Fruit fly (Drosophila melanogaster) whole organism, embryonic: ENCODE results near the gene CG11454.
A peak's percentile ranks its signal among the peaks of the same experiment; 100 is the strongest.

ENCODE experiments used
- C15 ChIP-seq: fragments of 200-800 bp; sonication (Bioruptor generic); IDR thresholded peaks from 3 replicates; pipeline ENCODE4 v1.3.6; 2022; ENCODE audit warnings: missing biosample characterization, missing genetic modification characterization
- CG10209 ChIP-seq: fragments of 200-800 bp; sonication (Bioruptor generic); optimal IDR thresholded peaks from 3 replicates; lab custom pipeline; 2017; ENCODE audit warnings: missing biosample characterization, mild to moderate bottlenecking, missing genetic modification characterization, missing genetic modification reagents
- CG11398 ChIP-seq: fragments of 200-800 bp; sonication (Bioruptor generic); optimal IDR thresholded peaks from 2 replicates; lab custom pipeline; 2016; ENCODE audit warnings: missing biosample characterization, missing genetic modification characterization
- CG11695 ChIP-seq: fragments of 200-800 bp; sonication (Bioruptor generic); IDR thresholded peaks from 3 replicates; pipeline ENCODE4 v1.3.6; 2022; ENCODE audit warnings: missing biosample characterization, missing genetic modification characterization
- CG13123 ChIP-seq: fragments of 200-800 bp; sonication (Bioruptor generic); optimal IDR thresholded peaks from 2 replicates; lab custom pipeline; 2016; ENCODE audit warnings: missing biosample characterization, missing genetic modification characterization
- CG14710 ChIP-seq: fragments of 200-800 bp; sonication (Bioruptor generic); optimal IDR thresholded peaks from 3 replicates; lab custom pipeline; 2019; ENCODE audit warnings: missing biosample characterization, mild to moderate bottlenecking, missing genetic modification characterization, moderate library complexity
- CG14860 ChIP-seq: fragments of 200-800 bp; sonication (Bioruptor generic); IDR thresholded peaks from 3 replicates; pipeline ENCODE4 v1.3.6; 2022; ENCODE audit warnings: missing biosample characterization, missing genetic modification characterization; ENCODE audit not compliant: partially characterized antibody
- CG17385 ChIP-seq: fragments of 200-800 bp; sonication (Bioruptor generic); optimal IDR thresholded peaks from 3 replicates; lab custom pipeline; 2018; ENCODE audit warnings: missing biosample characterization, mild to moderate bottlenecking, missing genetic modification characterization
- CG31365 ChIP-seq: fragments of 200-800 bp; sonication (Bioruptor generic); optimal IDR thresholded peaks from 2 replicates; lab custom pipeline; 2018; ENCODE audit warnings: missing biosample characterization, mild to moderate bottlenecking, missing genetic modification characterization
- CG32772 ChIP-seq: fragments of 200-800 bp; sonication (Bioruptor generic); IDR thresholded peaks from 2 replicates; pipeline ENCODE4 v1.3.6; 2022; ENCODE audit warnings: missing biosample characterization, missing genetic modification characterization
- CG3281 ChIP-seq: fragments of 200-800 bp; sonication (Bioruptor generic); optimal IDR thresholded peaks from 3 replicates; lab custom pipeline; 2017; ENCODE audit warnings: missing biosample characterization, mild to moderate bottlenecking, missing genetic modification characterization
- CG4282 ChIP-seq: fragments of 200-800 bp; sonication (Bioruptor generic); optimal IDR thresholded peaks from 2 replicates; lab custom pipeline; 2016; ENCODE audit warnings: missing biosample characterization, missing genetic modification characterization
- CG4617 ChIP-seq: fragments of 200-800 bp; sonication (Bioruptor generic); optimal IDR thresholded peaks from 3 replicates; lab custom pipeline; 2016; ENCODE audit warnings: missing biosample characterization, missing genetic modification characterization, borderline replicate concordance
- CG6791 ChIP-seq: fragments of 200-800 bp; sonication (Bioruptor generic); IDR thresholded peaks from 3 replicates; pipeline ENCODE4 v1.3.6; 2022; ENCODE audit warnings: missing biosample characterization, missing genetic modification characterization; ENCODE audit not compliant: partially characterized antibody
- CG8290 ChIP-seq, 3 experiments: fragments of 200-800 bp; sonication (Bioruptor generic); optimal IDR thresholded peaks; 2 replicates each; lab custom pipeline; 2016 to 2019; ENCODE audit warnings: missing biosample characterization in 3 of 3, missing genetic modification characterization in 3 of 3, mild to moderate bottlenecking in 2 of 3, moderate library complexity in 1 of 3
- CG9817 ChIP-seq: fragments of 200-800 bp; sonication (Bioruptor generic); optimal IDR thresholded peaks from 2 replicates; lab custom pipeline; 2018; ENCODE audit warnings: missing biosample characterization, mild to moderate bottlenecking, missing genetic modification characterization, moderate library complexity
- CTCF ChIP-seq: fragments of 200-800 bp; sonication (Bioruptor generic); optimal IDR thresholded peaks from 2 replicates; lab custom pipeline; 2017; ENCODE audit warnings: missing biosample characterization, mild to moderate bottlenecking, missing genetic modification characterization, moderate library complexity
- D19B ChIP-seq: fragments of 200-800 bp; sonication (Bioruptor generic); optimal IDR thresholded peaks from 2 replicates; lab custom pipeline; 2017; ENCODE audit warnings: missing biosample characterization, mild to moderate bottlenecking, missing genetic modification characterization
- Deaf1 ChIP-seq: fragments of 200-800 bp; optimal IDR thresholded peaks from 3 replicates; lab custom pipeline; 2019; ENCODE audit warnings: missing biosample characterization, mild to moderate bottlenecking, missing genetic modification characterization, moderate library complexity
- Ets65A ChIP-seq: fragments of 200-800 bp; sonication (Bioruptor generic); peaks from one replicate; lab custom pipeline; 2016; ENCODE audit warnings: missing biosample characterization, missing genetic modification characterization
- HLH4C ChIP-seq: fragments of 200-800 bp; sonication (Bioruptor generic); IDR thresholded peaks from 3 replicates; pipeline ENCODE4 v1.3.6; 2022; ENCODE audit warnings: missing biosample characterization, missing genetic modification characterization; ENCODE audit not compliant: partially characterized antibody
- Hey ChIP-seq: fragments of 200-800 bp; sonication (Bioruptor generic); optimal IDR thresholded peaks from 3 replicates; lab custom pipeline; 2018; ENCODE audit warnings: missing biosample characterization, mild to moderate bottlenecking, missing genetic modification characterization
- Hmx ChIP-seq: fragments of 200-800 bp; sonication (Bioruptor generic); optimal IDR thresholded peaks from 2 replicates; lab custom pipeline; 2016; ENCODE audit warnings: missing biosample characterization, missing genetic modification characterization
- NC2α ChIP-seq: fragments of 200-800 bp; sonication (Bioruptor generic); optimal IDR thresholded peaks from 2 replicates; lab custom pipeline; 2016; ENCODE audit warnings: missing biosample characterization, missing genetic modification characterization
- Ravus ChIP-seq: fragments of 200-800 bp; sonication (Bioruptor generic); IDR thresholded peaks from 2 replicates; pipeline ENCODE4 v1.3.6; 2022; ENCODE audit warnings: missing biosample characterization, missing genetic modification characterization
- Rx ChIP-seq: fragments of 200-800 bp; sonication (Bioruptor generic); IDR thresholded peaks from 2 replicates; pipeline ENCODE4 v1.3.6; 2022; ENCODE audit warnings: missing biosample characterization, missing genetic modification characterization
- TFAM ChIP-seq: fragments of 200-800 bp; sonication (Bioruptor generic); optimal IDR thresholded peaks from 2 replicates; lab custom pipeline; 2017; ENCODE audit warnings: missing biosample characterization, missing genetic modification characterization, inconsistent platforms
- Tbp ChIP-seq: fragments of >200 bp; optimal IDR thresholded peaks from 2 replicates; lab custom pipeline; 2018; ENCODE audit warnings: missing biosample characterization, missing genetic modification characterization
- Xbp1 ChIP-seq: fragments of 200-800 bp; sonication (Bioruptor generic); optimal IDR thresholded peaks from 3 replicates; lab custom pipeline; 2016; ENCODE audit warnings: missing biosample characterization, mild to moderate bottlenecking, missing genetic modification characterization
- al ChIP-seq: fragments of 200-800 bp; sonication (Bioruptor generic); IDR thresholded peaks from 2 replicates; pipeline ENCODE4 v1.3.6; 2022; ENCODE audit warnings: missing biosample characterization, missing genetic modification characterization
- cad ChIP-seq: fragments of >200 bp; optimal IDR thresholded peaks from 2 replicates; lab custom pipeline; 2017; ENCODE audit warnings: missing biosample characterization, missing genetic modification characterization
- fd96Cb ChIP-seq: fragments of 200-800 bp; sonication (Bioruptor generic); optimal IDR thresholded peaks from 2 replicates; lab custom pipeline; 2018; ENCODE audit warnings: missing biosample characterization, mild to moderate bottlenecking, missing genetic modification characterization, moderate library complexity
- gce ChIP-seq: fragments of 200-800 bp; sonication (Bioruptor generic); IDR thresholded peaks from 3 replicates; pipeline ENCODE4 v1.3.6; 2022; ENCODE audit warnings: missing biosample characterization, missing genetic modification characterization
- gcm2 ChIP-seq: fragments of 200-800 bp; sonication (Bioruptor generic); optimal IDR thresholded peaks from 2 replicates; lab custom pipeline; 2016; ENCODE audit warnings: missing biosample characterization, missing genetic modification characterization
- grn ChIP-seq: fragments of 200-800 bp; sonication (Bioruptor generic); optimal IDR thresholded peaks from 3 replicates; lab custom pipeline; 2017; ENCODE audit warnings: missing biosample characterization, missing genetic modification characterization
- her ChIP-seq: fragments of 200-800 bp; sonication (Bioruptor generic); optimal IDR thresholded peaks from 2 replicates; lab custom pipeline; 2016; ENCODE audit warnings: missing biosample characterization, missing genetic modification characterization
- kni ChIP-seq: fragments of 200-800 bp; sonication (Bioruptor generic); optimal IDR thresholded peaks from 3 replicates; lab custom pipeline; 2017; ENCODE audit warnings: mild to moderate bottlenecking, missing biosample characterization, missing genetic modification reagents, missing genetic modification characterization
- lbe ChIP-seq: fragments of 200-800 bp; sonication (Bioruptor generic); optimal IDR thresholded peaks from 2 replicates; lab custom pipeline; 2016; ENCODE audit warnings: missing biosample characterization, mild to moderate bottlenecking, missing genetic modification characterization
- lov ChIP-seq, 2 experiments: fragments of 200-800 bp in 1 of 2; fragments of >200 bp in 1 of 2; sonication (Bioruptor generic) in 1 of 2; IDR thresholded peaks in 1 of 2; optimal IDR thresholded peaks in 1 of 2; 2 replicates in 1 of 2; 3 replicates in 1 of 2; pipeline versions ENCODE4 v1.3.6 to Lab custom; 2017 to 2022; ENCODE audit warnings: missing biosample characterization in 1 of 2, missing genetic modification characterization in 1 of 2
- odd ChIP-seq: fragments of 200-800 bp; sonication (Bioruptor generic); optimal IDR thresholded peaks from 2 replicates; lab custom pipeline; 2017; ENCODE audit warnings: missing biosample characterization, mild to moderate bottlenecking, missing genetic modification characterization
- org-1 ChIP-seq: fragments of 200-800 bp; sonication (Bioruptor generic); optimal IDR thresholded peaks from 2 replicates; lab custom pipeline; 2017; ENCODE audit warnings: missing biosample characterization, missing genetic modification characterization
- salm ChIP-seq: fragments of 200-800 bp; sonication (Bioruptor generic); optimal IDR thresholded peaks from 2 replicates; lab custom pipeline; 2018; ENCODE audit warnings: missing biosample characterization, mild to moderate bottlenecking, missing genetic modification characterization
- schlank ChIP-seq: fragments of 200-800 bp; sonication (Bioruptor generic); optimal IDR thresholded peaks from 2 replicates; lab custom pipeline; 2018; ENCODE audit warnings: missing biosample characterization, mild to moderate bottlenecking, missing genetic modification characterization
- shn ChIP-seq: fragments of 200-800 bp; sonication (Bioruptor generic); optimal IDR thresholded peaks from 3 replicates; lab custom pipeline; 2016; ENCODE audit warnings: missing biosample characterization, missing genetic modification characterization
- sim ChIP-seq: fragments of 200-800 bp; sonication (Bioruptor generic); IDR thresholded peaks from 2 replicates; pipeline ENCODE4 v1.3.6; 2022; ENCODE audit warnings: missing biosample characterization, missing genetic modification characterization
- sisA ChIP-seq: fragments of 200-800 bp; sonication (Bioruptor generic); IDR thresholded peaks from 2 replicates; pipeline ENCODE4 v1.3.6; 2022; ENCODE audit warnings: missing biosample characterization, missing genetic modification characterization
- tap ChIP-seq: fragments of 200-800 bp; optimal IDR thresholded peaks from 3 replicates; lab custom pipeline; 2019; ENCODE audit warnings: missing biosample characterization, mild to moderate bottlenecking, missing genetic modification characterization, moderate library complexity
- tll ChIP-seq, 2 experiments: fragments of 200-800 bp in 1 of 2; fragments of >200 bp in 1 of 2; sonication (Bioruptor generic) in 1 of 2; optimal IDR thresholded peaks; 2 replicates each; lab custom pipeline; 2017 to 2019; ENCODE audit warnings: missing biosample characterization in 2 of 2, missing genetic modification characterization in 2 of 2, mild to moderate bottlenecking in 1 of 2, moderate library complexity in 1 of 2
- tna ChIP-seq: fragments of 200-800 bp; sonication (Bioruptor generic); IDR thresholded peaks from 2 replicates; pipeline ENCODE4 v1.3.6; 2022; ENCODE audit warnings: missing biosample characterization, missing genetic modification characterization; ENCODE audit not compliant: partially characterized antibody
- unpg ChIP-seq: fragments of 200-800 bp; sonication (Bioruptor generic); optimal IDR thresholded peaks from 3 replicates; lab custom pipeline; 2018; ENCODE audit warnings: missing biosample characterization, mild to moderate bottlenecking, missing genetic modification characterization, moderate library complexity
- z ChIP-seq: fragments of 200-800 bp; sonication (Bioruptor generic); IDR thresholded peaks from 3 replicates; pipeline ENCODE4 v1.3.6; 2022; ENCODE audit warnings: missing biosample characterization, missing genetic modification characterization

Gene CG11454

DNA sequence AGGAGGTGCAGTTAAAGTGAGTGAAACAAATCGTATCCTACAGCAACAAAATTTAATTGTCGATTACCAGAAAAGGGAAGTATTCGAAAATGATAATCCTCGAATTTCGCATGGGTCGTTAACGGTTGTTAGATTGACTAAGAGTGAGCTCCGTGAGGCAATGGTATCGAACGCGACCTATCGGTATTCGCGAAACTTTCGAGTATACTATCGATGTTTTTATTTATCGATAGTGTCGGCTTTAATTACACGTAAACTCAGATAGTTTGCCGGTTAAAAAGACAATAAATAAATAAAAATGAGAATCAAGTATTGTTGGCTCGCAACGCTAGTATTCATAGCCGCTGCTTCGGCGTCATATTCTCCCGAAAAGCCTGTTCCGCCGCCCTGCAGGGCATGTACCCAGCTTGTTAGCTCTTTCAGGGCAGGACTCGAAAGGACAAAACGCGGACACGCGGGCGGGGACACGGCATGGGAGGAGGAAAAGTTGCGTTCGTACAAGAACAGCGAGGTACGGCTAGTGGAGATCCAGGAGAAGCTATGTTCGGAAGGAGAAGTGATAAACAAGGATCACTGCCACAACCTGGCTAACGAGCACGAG, 40.9 kb upstream of the CG11454 start, which contains the start of gene Creld (continued):
- TF ChIP-seq al (GFP tag; lab: Robert Waterston, UW) (no peak), lov (optimal IDR thresholded peaks at IDR 0.05; lab: Kevin White, UChicago) (no peak), lov (GFP tag; IDR thresholded peaks at IDR 0.05; lab: Robert Waterston, UW) (no peak), CG17385 (no peak), CG3281 (GFP tag; lab: Kevin White, UChicago) (no peak), Rx (GFP tag; lab: Robert Waterston, UW) (no peak), Ets65A (GFP tag; lab: Kevin White, UChicago) (peak; percentile 63), schlank (tag; lab: Kevin White, UChicago) (no peak), fd96Cb (tag; lab: Kevin White, UChicago) (no peak), grn (no peak), kni (GFP tag; lab: Kevin White, UChicago) (no peak), odd (GFP tag; lab: Kevin White, UChicago) (no peak), C15 (GFP tag; lab: Robert Waterston, UW) (no peak), CG8290 (GFP tag; optimal IDR thresholded peaks at IDR 0.05; lab: Kevin White, UChicago) (no peak), CG8290 (tag; optimal IDR thresholded peaks at IDR 0.05; lab: Kevin White, UChicago) (no peak), tll (GFP tag; optimal IDR thresholded peaks at IDR 0.05; lab: Kevin White, UChicago) (no peak), CG4282 (GFP tag; lab: Kevin White, UChicago) (no peak), z (no peak), CG13123 (GFP tag; lab: Kevin White, UChicago) (no peak), tna (GFP tag; lab: Robert Waterston, UW) (peak; percentile 100), Ravus (GFP tag; lab: Robert Waterston, UW) (no peak), HLH4C (GFP tag; lab: Robert Waterston, UW) (peak; percentile 100), NC2α (GFP tag; lab: Kevin White, UChicago) (no peak), CG4617 (GFP tag; lab: Kevin White, UChicago) (peak; percentile 54), CG9817 (tag; lab: Kevin White, UChicago) (no peak), CG11695 (GFP tag; lab: Robert Waterston, UW) (no peak), CG31365 (tag; lab: Kevin White, UChicago) (no peak), lbe (peak; percentile 61), D19B (GFP tag; lab: Kevin White, UChicago) (no peak), her (no peak), shn (GFP tag; lab: Kevin White, UChicago) (no peak), CG6791 (GFP tag; lab: Robert Waterston, UW) (peak; percentile 100), TFAM (GFP tag; lab: Kevin White, UChicago) (no peak), Xbp1 (GFP tag; lab: Kevin White, UChicago) (peak; percentile 34), gce (no peak), CG14860 (GFP tag; lab: Robert Waterston, UW) (peak; percentile 100), Tbp (no peak), CG10209 (GFP tag; lab: Kevin White, UChicago) (no peak), CG32772 (GFP tag; lab: Robert Waterston, UW) (no peak), Hmx (no peak), CTCF (GFP tag; lab: Kevin White, UChicago) (peak; percentile 40), gcm2 (GFP tag; lab: Kevin White, UChicago) (no peak), sim (GFP tag; lab: Robert Waterston, UW) (no peak), cad (GFP tag; lab: Kevin White, UChicago) (no peak), CG11398 (GFP tag; lab: Kevin White, UChicago) (no peak), tap (no peak), org-1 (GFP tag; lab: Kevin White, UChicago) (no peak), salm (tag; lab: Kevin White, UChicago) (no peak), unpg (GFP tag; lab: Kevin White, UChicago) (no peak), CG14710 (tag; lab: Kevin White, UChicago) (peak; percentile 39), sisA (GFP tag; lab: Robert Waterston, UW) (no peak), Hey (no peak), Deaf1 (tag; lab: Kevin White, UChicago) (no peak)
